Worm (Caenorhabditis elegans) whole organism, early embryonic: ENCODE results near the gene F55C10.5.

ENCODE experiments used
- B0310.2 ChIP-seq: sonication (generic microtip); optimal IDR thresholded peaks from 2 replicates; lab custom pipeline; 2016; ENCODE audit warnings: mild to moderate bottlenecking, missing genetic modification characterization, missing compliant biosample characterization
- F13C5.2 ChIP-seq: sonication (generic microtip); optimal IDR thresholded peaks from 2 replicates; lab custom pipeline; 2017; ENCODE audit warnings: mild to moderate bottlenecking, missing genetic modification characterization, inconsistent platforms, missing compliant biosample characterization
- aly-1 ChIP-seq: sonication (generic microtip); optimal IDR thresholded peaks from 2 replicates; lab custom pipeline; 2016; ENCODE audit warnings: missing genetic modification characterization, missing compliant biosample characterization
- ama-1 ChIP-seq: fragments of 150-350 bp; optimal IDR thresholded peaks from 2 replicates; lab custom pipeline; 2014
- ceh-36 ChIP-seq: sonication (generic microtip); optimal IDR thresholded peaks from 2 replicates; lab custom pipeline; 2016; ENCODE audit warnings: missing genetic modification characterization, inconsistent platforms, missing compliant biosample characterization
- flt-1 ChIP-seq: fragments of 200-800 bp; sonication (Bioruptor generic); IDR thresholded peaks from 2 replicates; pipeline ENCODE4 v1.3.6; 2022; ENCODE audit warnings: missing genetic modification characterization, missing compliant biosample characterization
- hmbx-1 ChIP-seq: sonication (generic microtip); optimal IDR thresholded peaks from 2 replicates; lab custom pipeline; 2016; ENCODE audit warnings: mild to moderate bottlenecking, missing genetic modification characterization, missing compliant biosample characterization
- hmg-4 ChIP-seq: fragments of 200-800 bp; sonication (Bioruptor generic); optimal IDR thresholded peaks from 2 replicates; lab custom pipeline; 2018; ENCODE audit warnings: mild to moderate bottlenecking, missing genetic modification characterization, missing compliant biosample characterization
- pes-1 ChIP-seq: fragments of 200-800 bp; sonication (Bioruptor generic); IDR thresholded peaks from 2 replicates; pipeline ENCODE4 v1.3.6; 2022; ENCODE audit warnings: missing genetic modification reagents, missing genetic modification characterization, missing compliant biosample characterization
- scrt-1 ChIP-seq: fragments of 200-800 bp; sonication (Bioruptor generic); IDR thresholded peaks from 2 replicates; pipeline ENCODE4 v1.3.6; 2022; ENCODE audit warnings: missing genetic modification characterization, missing compliant biosample characterization
- sea-1 ChIP-seq: fragments of 200-800 bp; sonication (Bioruptor generic); conservative IDR thresholded peaks from 2 replicates; pipeline ENCODE4 v1.3.6; 2022; ENCODE audit warnings: missing genetic modification characterization, missing compliant biosample characterization
- tbx-11 ChIP-seq: fragments of 200-800 bp; sonication (Bioruptor generic); IDR thresholded peaks from 2 replicates; pipeline ENCODE4 v1.3.6; 2022; ENCODE audit warnings: missing genetic modification characterization, missing compliant biosample characterization
- tbx-37 ChIP-seq: fragments of 200-800 bp; sonication (Bioruptor generic); conservative IDR thresholded peaks from 2 replicates; pipeline ENCODE4 v1.3.6; 2022; ENCODE audit warnings: missing genetic modification reagents, missing genetic modification characterization, missing compliant biosample characterization

ce11 chrV:11412125-11412524, 29.2 kb downstream of the F55C10.5 start:
- TF ChIP-seq tbx-37 (GFP tag; lab: Robert Waterston, UW), result no peak
- TF ChIP-seq F13C5.2 (tag; lab: Kevin White, UChicago), result no peak
- TF ChIP-seq hmg-4 (GFP tag; lab: Kevin White, UChicago), result no peak
- TF ChIP-seq sea-1, result no peak
- TF ChIP-seq aly-1 (tag; lab: Kevin White, UChicago), result no peak
- no peak for TF ChIP-seq tbx-11 (GFP tag; lab: Robert Waterston, UW)
- no peak for TF ChIP-seq ceh-36
- no peak for TF ChIP-seq ama-1 (lab: Kevin White, UChicago)
- no peak for TF ChIP-seq pes-1
- TF ChIP-seq scrt-1 (GFP tag; lab: Robert Waterston, UW), result no peak
- TF ChIP-seq flt-1, result no peak
- no peak for TF ChIP-seq B0310.2
- no peak for TF ChIP-seq hmbx-1 (tag; lab: Kevin White, UChicago)
